Fruit fly (Drosophila melanogaster) whole organism, embryonic: ENCODE results near the gene baf.

Experiments used
- BEAF-32 ChIP-seq: fragments of 200-800 bp; sonication (Bioruptor generic); optimal IDR thresholded peaks from 3 replicates; lab custom pipeline; 2017; ENCODE audit warnings: missing biosample characterization, missing genetic modification characterization, mild to moderate bottlenecking, moderate library complexity, missing genetic modification reagents
- CG10366 ChIP-seq: fragments of 200-800 bp; sonication (Bioruptor generic); IDR thresholded peaks from 2 replicates; pipeline ENCODE4 v1.3.6; 2022; ENCODE audit warnings: missing biosample characterization, missing genetic modification characterization
- CG10654 ChIP-seq: fragments of 200-800 bp; sonication (Bioruptor generic); optimal IDR thresholded peaks from 2 replicates; lab custom pipeline; 2016; ENCODE audit warnings: missing biosample characterization, missing genetic modification characterization
- CG12299 ChIP-seq: fragments of 200-800 bp; sonication (Bioruptor generic); optimal IDR thresholded peaks from 2 replicates; lab custom pipeline; 2018; ENCODE audit warnings: missing biosample characterization, mild to moderate bottlenecking, missing genetic modification characterization
- CG12659 ChIP-seq: fragments of 200-800 bp; sonication (Bioruptor generic); optimal IDR thresholded peaks from 3 replicates; lab custom pipeline; 2017; ENCODE audit warnings: mild to moderate bottlenecking, missing biosample characterization, missing genetic modification reagents, missing genetic modification characterization
- CG12744 ChIP-seq: fragments of 200-800 bp; sonication (Bioruptor generic); optimal IDR thresholded peaks from 2 replicates; lab custom pipeline; 2016; ENCODE audit warnings: missing biosample characterization, missing genetic modification characterization
- CG14965 ChIP-seq: fragments of 200-800 bp; sonication (Bioruptor generic); optimal IDR thresholded peaks from 2 replicates; lab custom pipeline; 2016; ENCODE audit warnings: missing biosample characterization, missing genetic modification characterization, borderline replicate concordance
- CG16815 ChIP-seq: fragments of 200-800 bp; sonication (Bioruptor generic); optimal IDR thresholded peaks from 3 replicates; lab custom pipeline; 2017; ENCODE audit warnings: missing biosample characterization, mild to moderate bottlenecking, missing genetic modification characterization
- CG17568 ChIP-seq: fragments of 200-800 bp; sonication (Bioruptor generic); optimal IDR thresholded peaks from 2 replicates; lab custom pipeline; 2018; ENCODE audit warnings: missing biosample characterization, mild to moderate bottlenecking, missing genetic modification characterization, moderate library complexity
- CG17612 ChIP-seq: fragments of 200-800 bp; sonication (Bioruptor generic); IDR thresholded peaks from 2 replicates; pipeline ENCODE4 v1.3.6; 2022; ENCODE audit warnings: missing biosample characterization, missing genetic modification characterization
- CG2129 ChIP-seq: fragments of 200-800 bp; sonication (Bioruptor generic); IDR thresholded peaks from 2 replicates; pipeline ENCODE4 v1.3.6; 2022; ENCODE audit warnings: missing biosample characterization, missing genetic modification characterization; ENCODE audit not compliant: partially characterized antibody
- CG30020 ChIP-seq: fragments of 200-800 bp; optimal IDR thresholded peaks from 2 replicates; lab custom pipeline; 2019; ENCODE audit warnings: missing biosample characterization, mild to moderate bottlenecking, missing genetic modification characterization, moderate library complexity
- CG30403 ChIP-seq: fragments of 200-800 bp; sonication (Bioruptor generic); optimal IDR thresholded peaks from 3 replicates; lab custom pipeline; 2016; ENCODE audit warnings: missing biosample characterization, missing genetic modification characterization
- CG31441 ChIP-seq: fragments of 200-800 bp; sonication (Bioruptor generic); IDR thresholded peaks from 2 replicates; pipeline ENCODE4 v1.3.6; 2022; ENCODE audit warnings: missing biosample characterization, missing genetic modification characterization
- CG32772 ChIP-seq: fragments of 200-800 bp; sonication (Bioruptor generic); IDR thresholded peaks from 2 replicates; pipeline ENCODE4 v1.3.6; 2022; ENCODE audit warnings: missing biosample characterization, missing genetic modification characterization
- CG3407 ChIP-seq: fragments of 200-800 bp; sonication (Bioruptor generic); optimal IDR thresholded peaks from 2 replicates; lab custom pipeline; 2018; ENCODE audit warnings: missing biosample characterization, mild to moderate bottlenecking, missing genetic modification characterization
- CG9932 ChIP-seq: fragments of 200-800 bp; sonication (Bioruptor generic); IDR thresholded peaks from 2 replicates; pipeline ENCODE4 v1.3.6; 2022; ENCODE audit warnings: missing biosample characterization, missing genetic modification characterization
- E2f2 ChIP-seq: fragments of 200-800 bp; sonication (Bioruptor generic); IDR thresholded peaks from 2 replicates; pipeline ENCODE4 v1.3.6; 2022; ENCODE audit warnings: missing biosample characterization, missing genetic modification characterization
- GATAe ChIP-seq: fragments of 200-800 bp; sonication (Bioruptor generic); conservative IDR thresholded peaks from 2 replicates; pipeline ENCODE4 v1.3.6; 2022; ENCODE audit warnings: missing biosample characterization, missing genetic modification characterization
- Hmx ChIP-seq: fragments of 200-800 bp; sonication (Bioruptor generic); optimal IDR thresholded peaks from 2 replicates; lab custom pipeline; 2016; ENCODE audit warnings: missing biosample characterization, missing genetic modification characterization
- Hr3 ChIP-seq: fragments of 200-800 bp; sonication (Bioruptor generic); optimal IDR thresholded peaks from 3 replicates; lab custom pipeline; 2016; ENCODE audit warnings: missing biosample characterization, missing genetic modification characterization
- Hr78 ChIP-seq, 2 experiments: fragments of 200-800 bp in 1 of 2; fragments of >200 bp in 1 of 2; sonication (Bioruptor generic) in 1 of 2; optimal IDR thresholded peaks; 2 replicates each; lab custom pipeline; 2017 to 2019; ENCODE audit warnings: missing biosample characterization in 2 of 2, missing genetic modification characterization in 2 of 2, mild to moderate bottlenecking in 1 of 2, moderate library complexity in 1 of 2
- Lhr ChIP-seq: fragments of 200-800 bp; sonication (Bioruptor generic); optimal IDR thresholded peaks from 3 replicates; lab custom pipeline; 2017; ENCODE audit warnings: mild to moderate bottlenecking, missing biosample characterization, missing genetic modification reagents, missing genetic modification characterization
- MBD-R2 ChIP-seq: fragments of 200-800 bp; sonication (Bioruptor generic); IDR thresholded peaks from 2 replicates; pipeline ENCODE4 v1.3.6; 2022; ENCODE audit warnings: missing biosample characterization, missing genetic modification characterization
- Myb ChIP-seq: fragments of 200-800 bp; sonication (Bioruptor generic); optimal IDR thresholded peaks from 2 replicates; lab custom pipeline; 2016; ENCODE audit warnings: missing biosample characterization, missing genetic modification characterization
- amos ChIP-seq: fragments of 200-800 bp; sonication (Bioruptor generic); IDR thresholded peaks from 2 replicates; pipeline ENCODE4 v1.3.6; 2022; ENCODE audit warnings: missing biosample characterization, missing genetic modification characterization; ENCODE audit not compliant: partially characterized antibody
- bab2 ChIP-seq: fragments of 200-800 bp; sonication (Bioruptor generic); optimal IDR thresholded peaks from 2 replicates; lab custom pipeline; 2016; ENCODE audit warnings: missing biosample characterization, missing genetic modification characterization
- bbx ChIP-seq: fragments of 200-800 bp; sonication (Bioruptor generic); IDR thresholded peaks from 2 replicates; pipeline ENCODE4 v1.3.6; 2022; ENCODE audit warnings: missing biosample characterization, missing genetic modification characterization; ENCODE audit not compliant: partially characterized antibody
- btn ChIP-seq: fragments of 200-800 bp; sonication (Bioruptor generic); optimal IDR thresholded peaks from 2 replicates; lab custom pipeline; 2016; ENCODE audit warnings: missing biosample characterization, missing genetic modification characterization
- dmrt99B ChIP-seq: fragments of 200-800 bp; sonication (Bioruptor generic); optimal IDR thresholded peaks from 2 replicates; lab custom pipeline; 2018; ENCODE audit warnings: missing biosample characterization, mild to moderate bottlenecking, missing genetic modification characterization, moderate library complexity
- esg ChIP-seq: fragments of 200-800 bp; sonication (Bioruptor generic); conservative IDR thresholded peaks from 2 replicates; pipeline ENCODE4 v1.3.6; 2022; ENCODE audit warnings: missing biosample characterization, missing genetic modification characterization
- exex ChIP-seq: fragments of 200-800 bp; sonication (Bioruptor generic); optimal IDR thresholded peaks from 4 replicates; lab custom pipeline; 2018; ENCODE audit warnings: missing biosample characterization, mild to moderate bottlenecking, missing genetic modification characterization, moderate library complexity
- gcm2 ChIP-seq: fragments of 200-800 bp; sonication (Bioruptor generic); optimal IDR thresholded peaks from 2 replicates; lab custom pipeline; 2016; ENCODE audit warnings: missing biosample characterization, missing genetic modification characterization
- jumu ChIP-seq: fragments of 200-800 bp; sonication (Bioruptor generic); optimal IDR thresholded peaks from 3 replicates; lab custom pipeline; 2016; ENCODE audit warnings: missing biosample characterization, missing genetic modification characterization
- onecut ChIP-seq: fragments of 200-800 bp; sonication (Bioruptor generic); IDR thresholded peaks from 2 replicates; pipeline ENCODE4 v1.3.6; 2022; ENCODE audit warnings: missing biosample characterization, missing genetic modification characterization
- row ChIP-seq: fragments of 200-800 bp; sonication (Bioruptor generic); IDR thresholded peaks from 3 replicates; pipeline ENCODE4 v1.3.6; 2022; ENCODE audit warnings: missing biosample characterization, missing genetic modification characterization
- salm ChIP-seq: fragments of 200-800 bp; sonication (Bioruptor generic); optimal IDR thresholded peaks from 2 replicates; lab custom pipeline; 2018; ENCODE audit warnings: missing biosample characterization, mild to moderate bottlenecking, missing genetic modification characterization
- sim ChIP-seq: fragments of 200-800 bp; sonication (Bioruptor generic); IDR thresholded peaks from 2 replicates; pipeline ENCODE4 v1.3.6; 2022; ENCODE audit warnings: missing biosample characterization, missing genetic modification characterization
- slbo ChIP-seq: fragments of 200-800 bp; sonication (Bioruptor generic); IDR thresholded peaks from 2 replicates; pipeline ENCODE4 v1.3.6; 2022; ENCODE audit warnings: missing biosample characterization, missing genetic modification characterization
- so ChIP-seq: fragments of 200-800 bp; sonication (Bioruptor generic); IDR thresholded peaks from 3 replicates; pipeline ENCODE4 v1.3.6; 2022; ENCODE audit warnings: missing biosample characterization, missing genetic modification characterization
- sob ChIP-seq: fragments of 200-800 bp; sonication (Bioruptor generic); IDR thresholded peaks from 2 replicates; pipeline ENCODE4 v1.3.6; 2022; ENCODE audit warnings: missing biosample characterization, missing genetic modification characterization
- sqz ChIP-seq: fragments of 200-800 bp; sonication (Bioruptor generic); optimal IDR thresholded peaks from 3 replicates; lab custom pipeline; 2018; ENCODE audit warnings: missing biosample characterization, mild to moderate bottlenecking, missing genetic modification characterization
- ssp ChIP-seq: fragments of 200-800 bp; sonication (Bioruptor generic); IDR thresholded peaks from 2 replicates; pipeline ENCODE4 v1.3.6; 2022; ENCODE audit warnings: missing biosample characterization, missing genetic modification characterization
- tap ChIP-seq: fragments of 200-800 bp; optimal IDR thresholded peaks from 3 replicates; lab custom pipeline; 2019; ENCODE audit warnings: missing biosample characterization, mild to moderate bottlenecking, missing genetic modification characterization, moderate library complexity
- tll ChIP-seq, 2 experiments: fragments of 200-800 bp in 1 of 2; fragments of >200 bp in 1 of 2; sonication (Bioruptor generic) in 1 of 2; optimal IDR thresholded peaks; 2 replicates each; lab custom pipeline; 2017 to 2019; ENCODE audit warnings: missing biosample characterization in 2 of 2, missing genetic modification characterization in 2 of 2, mild to moderate bottlenecking in 1 of 2, moderate library complexity in 1 of 2
- wdn ChIP-seq: fragments of 200-800 bp; sonication (Bioruptor generic); IDR thresholded peaks from 2 replicates; pipeline ENCODE4 v1.3.6; 2022; ENCODE audit warnings: missing biosample characterization, missing genetic modification characterization
- zfh1 ChIP-seq: fragments of 200-800 bp; sonication (Bioruptor generic); IDR thresholded peaks from 3 replicates; pipeline ENCODE4 v1.3.6; 2022; ENCODE audit warnings: missing biosample characterization, missing genetic modification characterization
- zfh2 ChIP-seq: fragments of 200-800 bp; sonication (Bioruptor generic); optimal IDR thresholded peaks from 2 replicates; lab custom pipeline; 2016; ENCODE audit warnings: missing biosample characterization, missing genetic modification characterization

baf gene

dm6 chr2L:8009283-8010211, 19.7 kb upstream of the baf start, which contains the start of gene CG12560 (continued):
- TF ChIP-seq jumu (no peak), salm (tag; lab: Kevin White, UChicago) (no peak), sqz (GFP tag; lab: Kevin White, UChicago) (peak; percentile 27), CG9932 (GFP tag; lab: Robert Waterston, UW) (no peak), esg (GFP tag; lab: Robert Waterston, UW) (no peak), tll (GFP tag; optimal IDR thresholded peaks at IDR 0.05; lab: Kevin White, UChicago) (no peak), ssp (GFP tag; lab: Robert Waterston, UW) (no peak), tap (tag; lab: Kevin White, UChicago) (no peak), sob (GFP tag; lab: Robert Waterston, UW) (0 out of 2 replicates have a peak, but pooled peaks have one; percentile 37), zfh1 (GFP tag; lab: Robert Waterston, UW) (0 out of 3 replicates have a peak, but pooled peaks have one; percentile 14), CG12659 (GFP tag; lab: Kevin White, UChicago) (peak; percentile 26), sim (GFP tag; lab: Robert Waterston, UW) (0 out of 2 replicates have a peak, but pooled peaks have one; percentile 23), CG12744 (no peak), exex (tag; lab: Kevin White, UChicago) (peak; percentile 42), btn (GFP tag; lab: Kevin White, UChicago) (no peak), gcm2 (GFP tag; lab: Kevin White, UChicago) (no peak), Hmx (GFP tag; lab: Kevin White, UChicago) (no peak), onecut (GFP tag; lab: Robert Waterston, UW) (peak; percentile 16; the same call in 1 of the 2 replicates), MBD-R2 (GFP tag; lab: Robert Waterston, UW) (no peak), Myb (GFP tag; lab: Kevin White, UChicago) (no peak), Lhr (GFP tag; lab: Kevin White, UChicago) (no peak), amos (GFP tag; lab: Robert Waterston, UW) (no peak; the same call in 1 of the 2 replicates), CG12299 (no peak), row (GFP tag; lab: Robert Waterston, UW) (peak; percentile 43; the same call in 1 of the 3 replicates), bab2 (GFP tag; lab: Kevin White, UChicago) (no peak), E2f2 (GFP tag; lab: Robert Waterston, UW) (peak; percentile 18; the same call in 1 of the 2 replicates), Hr78 (GFP tag; optimal IDR thresholded peaks at IDR 0.05; lab: Kevin White, UChicago) (no peak), CG14965 (GFP tag; lab: Kevin White, UChicago) (no peak), CG17568 (GFP tag; lab: Kevin White, UChicago) (peak; percentile 45), so (peak; percentile 71; the same call in 2 of the 3 replicates), CG30020 (tag; lab: Kevin White, UChicago) (no peak), CG30403 (GFP tag; lab: Kevin White, UChicago) (no peak), dmrt99B (tag; lab: Kevin White, UChicago) (peak; percentile 33), CG2129 (GFP tag; lab: Robert Waterston, UW) (no peak), CG16815 (GFP tag; lab: Kevin White, UChicago) (no peak), wdn (GFP tag; lab: Robert Waterston, UW) (no peak), BEAF-32 (GFP tag; lab: Kevin White, UChicago) (no peak), CG10654 (GFP tag; lab: Kevin White, UChicago) (no peak), GATAe (GFP tag; lab: Robert Waterston, UW) (no peak), CG10366 (GFP tag; lab: Robert Waterston, UW) (peak; percentile 18; the same call in 1 of the 2 replicates), bbx (GFP tag; lab: Robert Waterston, UW) (no peak; the same call in 1 of the 2 replicates), Hr3 (GFP tag; lab: Kevin White, UChicago) (no peak), zfh2 (GFP tag; lab: Kevin White, UChicago) (no peak), CG32772 (GFP tag; lab: Robert Waterston, UW) (peak; percentile 68), CG31441 (GFP tag; lab: Robert Waterston, UW) (no peak), CG17612 (GFP tag; lab: Robert Waterston, UW) (no peak), CG3407 (GFP tag; lab: Kevin White, UChicago) (no peak), slbo (0 out of 2 replicates have a peak, but pooled peaks have one; percentile 2)
